Fruit fly (Drosophila melanogaster) whole organism, embryonic: ENCODE data around the gene sdt.

Experiments used
- Ada2b ChIP-seq: fragments of 200-800 bp; sonication (Bioruptor generic); IDR thresholded peaks from 2 replicates; pipeline ENCODE4 v1.3.6; 2022; ENCODE audit warnings: missing biosample characterization, missing genetic modification characterization
- CG10565 ChIP-seq: fragments of 200-800 bp; sonication (Bioruptor generic); optimal IDR thresholded peaks from 3 replicates; lab custom pipeline; 2016; ENCODE audit warnings: missing biosample characterization, mild to moderate bottlenecking, missing genetic modification characterization
- CG11723 ChIP-seq: fragments of 200-800 bp; sonication (Bioruptor generic); optimal IDR thresholded peaks from 2 replicates; lab custom pipeline; 2017; ENCODE audit warnings: missing biosample characterization, mild to moderate bottlenecking, missing genetic modification characterization
- CG13287 ChIP-seq: fragments of 200-800 bp; sonication (Bioruptor generic); IDR thresholded peaks from 2 replicates; pipeline ENCODE4 v1.3.6; 2022; ENCODE audit warnings: missing biosample characterization, missing genetic modification characterization; ENCODE audit not compliant: partially characterized antibody
- CG13424 ChIP-seq: fragments of 200-800 bp; sonication (Bioruptor generic); optimal IDR thresholded peaks from 2 replicates; lab custom pipeline; 2019; ENCODE audit warnings: missing biosample characterization, mild to moderate bottlenecking, missing genetic modification characterization, moderate library complexity
- CG14441 ChIP-seq: fragments of 200-800 bp; sonication (Bioruptor generic); IDR thresholded peaks from 2 replicates; pipeline ENCODE4 v1.3.6; 2022; ENCODE audit warnings: missing biosample characterization, missing genetic modification characterization
- CG15514 ChIP-seq: fragments of 200-800 bp; sonication (Bioruptor generic); optimal IDR thresholded peaks from 3 replicates; lab custom pipeline; 2017; ENCODE audit warnings: missing biosample characterization, missing genetic modification characterization, mild to moderate bottlenecking, moderate library complexity, missing genetic modification reagents
- CG15696 ChIP-seq: fragments of 200-800 bp; sonication (Bioruptor generic); optimal IDR thresholded peaks from 2 replicates; lab custom pipeline; 2019; ENCODE audit warnings: missing biosample characterization, mild to moderate bottlenecking, missing genetic modification characterization, moderate library complexity
- CG1603 ChIP-seq: fragments of 200-800 bp; sonication (Bioruptor generic); optimal IDR thresholded peaks from 2 replicates; lab custom pipeline; 2019; ENCODE audit warnings: missing biosample characterization, mild to moderate bottlenecking, missing genetic modification characterization, moderate library complexity
- CG17186 ChIP-seq: fragments of 200-800 bp; sonication (Bioruptor generic); optimal IDR thresholded peaks from 3 replicates; lab custom pipeline; 2017; ENCODE audit warnings: missing biosample characterization, missing genetic modification reagents, missing genetic modification characterization
- CG3163 ChIP-seq: fragments of 200-800 bp; sonication (Bioruptor generic); optimal IDR thresholded peaks from 3 replicates; lab custom pipeline; 2016; ENCODE audit warnings: missing biosample characterization, missing genetic modification characterization
- CG3407 ChIP-seq: fragments of 200-800 bp; sonication (Bioruptor generic); optimal IDR thresholded peaks from 2 replicates; lab custom pipeline; 2018; ENCODE audit warnings: missing biosample characterization, mild to moderate bottlenecking, missing genetic modification characterization
- CG3726 ChIP-seq: fragments of 200-800 bp; sonication (Bioruptor generic); IDR thresholded peaks from 3 replicates; pipeline ENCODE4, ENCODE4 v1.3.6; 2022; ENCODE audit warnings: missing biosample characterization, missing genetic modification characterization
- CG4404 ChIP-seq: fragments of 200-800 bp; sonication (Bioruptor generic); IDR thresholded peaks from 2 replicates; pipeline ENCODE4 v1.3.6; 2022; ENCODE audit warnings: missing biosample characterization, missing genetic modification characterization
- CG4707 ChIP-seq: fragments of 200-800 bp; sonication (Bioruptor generic); optimal IDR thresholded peaks from 2 replicates; lab custom pipeline; 2018; ENCODE audit warnings: missing biosample characterization, mild to moderate bottlenecking, missing genetic modification characterization, moderate library complexity
- CG6791 ChIP-seq: fragments of 200-800 bp; sonication (Bioruptor generic); IDR thresholded peaks from 3 replicates; pipeline ENCODE4 v1.3.6; 2022; ENCODE audit warnings: missing biosample characterization, missing genetic modification characterization; ENCODE audit not compliant: partially characterized antibody
- CG7839 ChIP-seq: fragments of 200-800 bp; sonication (Bioruptor generic); optimal IDR thresholded peaks from 3 replicates; lab custom pipeline; 2018; ENCODE audit warnings: missing biosample characterization, mild to moderate bottlenecking, missing genetic modification characterization, moderate library complexity
- CG7963 ChIP-seq: fragments of 200-800 bp; sonication (Bioruptor generic); IDR thresholded peaks from 3 replicates; pipeline ENCODE4 v1.3.6; 2022; ENCODE audit warnings: missing biosample characterization, missing genetic modification characterization; ENCODE audit not compliant: partially characterized antibody
- CG8281 ChIP-seq: fragments of 200-800 bp; sonication (Bioruptor generic); optimal IDR thresholded peaks from 2 replicates; lab custom pipeline; 2018; ENCODE audit warnings: missing biosample characterization, mild to moderate bottlenecking, missing genetic modification characterization, moderate library complexity
- CG8765 ChIP-seq: fragments of 200-800 bp; sonication (Bioruptor generic); IDR thresholded peaks from 2 replicates; pipeline ENCODE4 v1.3.6; 2022; ENCODE audit warnings: missing biosample characterization, missing genetic modification characterization
- CHES-1-like ChIP-seq: fragments of 200-800 bp; sonication (Bioruptor generic); optimal IDR thresholded peaks from 2 replicates; lab custom pipeline; 2016; ENCODE audit warnings: missing biosample characterization, missing genetic modification characterization
- Dek ChIP-seq: fragments of 200-800 bp; sonication (Bioruptor generic); optimal IDR thresholded peaks from 3 replicates; lab custom pipeline; 2019; ENCODE audit warnings: missing biosample characterization, mild to moderate bottlenecking, missing genetic modification characterization, moderate library complexity
- Dp ChIP-seq: fragments of 200-800 bp; sonication (Bioruptor generic); optimal IDR thresholded peaks from 2 replicates; lab custom pipeline; 2018; ENCODE audit warnings: missing biosample characterization, mild to moderate bottlenecking, missing genetic modification characterization, moderate library complexity
- ERR ChIP-seq: fragments of 200-800 bp; sonication (Bioruptor generic); optimal IDR thresholded peaks from 2 replicates; lab custom pipeline; 2016; ENCODE audit warnings: missing biosample characterization, missing genetic modification characterization
- GATAe ChIP-seq: fragments of 200-800 bp; sonication (Bioruptor generic); conservative IDR thresholded peaks from 2 replicates; pipeline ENCODE4 v1.3.6; 2022; ENCODE audit warnings: missing biosample characterization, missing genetic modification characterization
- HmgD ChIP-seq: fragments of 200-800 bp; sonication (Bioruptor generic); optimal IDR thresholded peaks from 3 replicates; lab custom pipeline; 2016; ENCODE audit warnings: missing biosample characterization, missing genetic modification characterization
- Hr51 ChIP-seq, 2 experiments: fragments of 200-800 bp; sonication (Bioruptor generic); optimal IDR thresholded peaks; 2 replicates in 1 of 2; 3 replicates in 1 of 2; lab custom pipeline; 2016 to 2018; ENCODE audit warnings: missing biosample characterization in 2 of 2, missing genetic modification characterization in 2 of 2, mild to moderate bottlenecking in 1 of 2, moderate library complexity in 1 of 2
- Kr ChIP-seq: fragments of 200-800 bp; sonication (Bioruptor generic); optimal IDR thresholded peaks from 2 replicates; lab custom pipeline; 2017; ENCODE audit warnings: missing biosample characterization, mild to moderate bottlenecking, missing genetic modification characterization
- Mad ChIP-seq: fragments of 200-800 bp; sonication (Bioruptor generic); optimal IDR thresholded peaks from 2 replicates; lab custom pipeline; 2016; ENCODE audit warnings: missing biosample characterization, missing genetic modification characterization
- NC2α ChIP-seq: fragments of 200-800 bp; sonication (Bioruptor generic); optimal IDR thresholded peaks from 2 replicates; lab custom pipeline; 2016; ENCODE audit warnings: missing biosample characterization, missing genetic modification characterization
- Xrp1 ChIP-seq: fragments of 200-800 bp; sonication (Bioruptor generic); IDR thresholded peaks from 2 replicates; pipeline ENCODE4 v1.3.6; 2022; ENCODE audit warnings: missing biosample characterization, missing genetic modification characterization
- al ChIP-seq: fragments of 200-800 bp; sonication (Bioruptor generic); IDR thresholded peaks from 2 replicates; pipeline ENCODE4 v1.3.6; 2022; ENCODE audit warnings: missing biosample characterization, missing genetic modification characterization
- ash1 ChIP-seq: fragments of 200-800 bp; sonication (Bioruptor generic); optimal IDR thresholded peaks from 2 replicates; lab custom pipeline; 2018; ENCODE audit warnings: missing biosample characterization, mild to moderate bottlenecking, missing genetic modification characterization
- br ChIP-seq: fragments of >200 bp; optimal IDR thresholded peaks from 2 replicates; lab custom pipeline; 2017
- chn ChIP-seq: fragments of 200-800 bp; sonication (Bioruptor generic); optimal IDR thresholded peaks from 2 replicates; lab custom pipeline; 2016; ENCODE audit warnings: missing biosample characterization, missing genetic modification characterization
- crc ChIP-seq: fragments of 200-800 bp; sonication (Bioruptor generic); optimal IDR thresholded peaks from 2 replicates; lab custom pipeline; 2016; ENCODE audit warnings: missing biosample characterization, missing genetic modification characterization
- esg ChIP-seq: fragments of 200-800 bp; sonication (Bioruptor generic); conservative IDR thresholded peaks from 2 replicates; pipeline ENCODE4 v1.3.6; 2022; ENCODE audit warnings: missing biosample characterization, missing genetic modification characterization
- fd102C ChIP-seq: fragments of 200-800 bp; sonication (Bioruptor generic); optimal IDR thresholded peaks from 2 replicates; lab custom pipeline; 2018; ENCODE audit warnings: missing biosample characterization, mild to moderate bottlenecking, missing genetic modification characterization, moderate library complexity
- fru ChIP-seq: fragments of >200 bp; optimal IDR thresholded peaks from 2 replicates; lab custom pipeline; 2017
- gsb ChIP-seq: fragments of 200-800 bp; sonication (Bioruptor generic); IDR thresholded peaks from 2 replicates; pipeline ENCODE4 v1.3.6; 2022; ENCODE audit warnings: missing biosample characterization, missing genetic modification characterization
- gsb-n ChIP-seq: fragments of 200-800 bp; sonication (Bioruptor generic); optimal IDR thresholded peaks from 3 replicates; lab custom pipeline; 2018; ENCODE audit warnings: missing biosample characterization, mild to moderate bottlenecking, missing genetic modification characterization
- hkb ChIP-seq, 2 experiments: fragments of 200-800 bp in 1 of 2; fragments of >200 bp in 1 of 2; sonication (Bioruptor generic) in 1 of 2; IDR thresholded peaks in 1 of 2; optimal IDR thresholded peaks in 1 of 2; 2 replicates each; pipeline versions ENCODE4 v1.3.6 to Lab custom; 2017 to 2022; ENCODE audit warnings: missing biosample characterization in 1 of 2, missing genetic modification characterization in 1 of 2
- klu ChIP-seq: fragments of 200-800 bp; sonication (Bioruptor generic); IDR thresholded peaks from 2 replicates; pipeline ENCODE4 v1.3.6; 2022; ENCODE audit warnings: missing biosample characterization, missing genetic modification characterization
- kni ChIP-seq: fragments of 200-800 bp; sonication (Bioruptor generic); optimal IDR thresholded peaks from 3 replicates; lab custom pipeline; 2017; ENCODE audit warnings: mild to moderate bottlenecking, missing biosample characterization, missing genetic modification reagents, missing genetic modification characterization
- nmo ChIP-seq: fragments of 200-800 bp; sonication (Bioruptor generic); optimal IDR thresholded peaks from 2 replicates; lab custom pipeline; 2018; ENCODE audit warnings: missing biosample characterization, mild to moderate bottlenecking, missing genetic modification characterization, moderate library complexity
- oc ChIP-seq: fragments of 200-800 bp; sonication (Bioruptor generic); optimal IDR thresholded peaks from 2 replicates; lab custom pipeline; 2018; ENCODE audit warnings: missing biosample characterization, mild to moderate bottlenecking, missing genetic modification characterization, moderate library complexity
- pnt ChIP-seq: fragments of 200-800 bp; sonication (Bioruptor generic); optimal IDR thresholded peaks from 3 replicates; lab custom pipeline; 2016; ENCODE audit warnings: missing biosample characterization, missing genetic modification characterization
- trem ChIP-seq: fragments of 200-800 bp; optimal IDR thresholded peaks from 3 replicates; lab custom pipeline; 2019; ENCODE audit warnings: missing biosample characterization, mild to moderate bottlenecking, missing genetic modification characterization, moderate library complexity
- vnd ChIP-seq: fragments of 200-800 bp; sonication (Bioruptor generic); IDR thresholded peaks from 3 replicates; pipeline ENCODE4 v1.3.6; 2022; ENCODE audit warnings: missing biosample characterization, missing genetic modification characterization; ENCODE audit not compliant: partially characterized antibody

Gene sdt

DNA sequence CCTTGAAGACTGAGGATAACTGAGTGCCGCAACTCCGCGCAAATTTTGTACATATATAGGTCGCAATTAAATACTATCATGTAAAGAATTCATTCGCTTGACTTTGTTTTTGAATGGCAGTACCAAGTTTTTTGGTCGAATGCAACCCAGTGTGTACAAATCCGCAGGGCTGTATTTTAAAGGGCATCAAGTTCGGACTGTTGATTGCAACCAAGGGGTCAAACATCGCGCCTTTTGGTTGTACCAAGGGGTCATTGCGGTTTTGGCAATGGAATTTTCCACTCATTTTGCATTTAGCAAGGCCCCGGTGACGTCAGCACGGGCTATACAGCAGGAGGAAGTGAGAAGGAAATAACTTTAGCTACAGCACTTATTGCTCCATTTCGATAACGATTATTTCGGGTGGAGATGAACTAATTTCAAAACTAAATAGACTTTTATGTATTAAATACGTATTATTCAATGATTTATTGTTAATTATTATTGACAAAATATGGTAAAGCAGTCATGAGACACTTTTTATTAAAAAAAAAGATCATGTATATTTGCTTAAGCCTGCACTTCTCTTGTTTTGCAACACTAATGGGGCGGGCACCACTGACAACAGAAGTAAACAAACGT lies 46.5 kb upstream of the sdt start, which contains the start of gene CG10958 (continued):
- TF ChIP-seq Dek (tag; lab: Kevin White, UChicago) = peak; percentile 31
- no peak for TF ChIP-seq CG3163 (GFP tag; lab: Kevin White, UChicago)
- peak; percentile 85 for TF ChIP-seq CG15514 (GFP tag; lab: Kevin White, UChicago)
- peak; percentile 47 for TF ChIP-seq Ada2b (GFP tag; lab: Robert Waterston, UW)
- TF ChIP-seq esg = 0 out of 2 replicates have a peak, but pooled peaks have one; percentile 20
- TF ChIP-seq pnt = no peak
- TF ChIP-seq CG14441 = peak; percentile 56
- peak; percentile 20 for TF ChIP-seq CG3407
- peak; percentile 70 for TF ChIP-seq Xrp1
- TF ChIP-seq CG11723 = peak; percentile 11
- TF ChIP-seq CHES-1-like (GFP tag; lab: Kevin White, UChicago) = no peak
- no peak for TF ChIP-seq GATAe (GFP tag; lab: Robert Waterston, UW)
- TF ChIP-seq Kr (GFP tag; lab: Kevin White, UChicago) = no peak
- TF ChIP-seq fd102C (GFP tag; lab: Kevin White, UChicago) = no peak
- peak; percentile 51 for TF ChIP-seq CG13287 (GFP tag; lab: Robert Waterston, UW)
- peak; percentile 3 for TF ChIP-seq kni (GFP tag; lab: Kevin White, UChicago)
- peak; percentile 57 for TF ChIP-seq trem (tag; lab: Kevin White, UChicago)
- peak; percentile 26 for TF ChIP-seq chn (GFP tag; lab: Kevin White, UChicago)
- no peak for TF ChIP-seq HmgD (GFP tag; lab: Kevin White, UChicago)
- TF ChIP-seq CG8281 (tag; lab: Kevin White, UChicago) = no peak
- TF ChIP-seq gsb (GFP tag; lab: Robert Waterston, UW) = no peak
- no peak for TF ChIP-seq hkb (optimal IDR thresholded peaks at IDR 0.05; lab: Kevin White, UChicago)
- peak; percentile 71 for TF ChIP-seq hkb (GFP tag; IDR thresholded peaks at IDR 0.05; lab: Robert Waterston, UW)
- 0 out of 2 replicates have a peak, but pooled peaks have one; percentile 16 for TF ChIP-seq CG8765 (GFP tag; lab: Robert Waterston, UW)
- TF ChIP-seq CG13424 (tag; lab: Kevin White, UChicago) = peak; percentile 47
- TF ChIP-seq Mad (GFP tag; lab: Kevin White, UChicago) = peak; percentile 43
- peak; percentile 49 for TF ChIP-seq nmo (GFP tag; lab: Kevin White, UChicago)
- no peak for TF ChIP-seq CG10565 (GFP tag; lab: Kevin White, UChicago)
- TF ChIP-seq CG7839 (tag; lab: Kevin White, UChicago) = peak; percentile 51
- no peak for TF ChIP-seq klu
- no peak for TF ChIP-seq ash1
- TF ChIP-seq fru (lab: Kevin White, UChicago) = no peak
- TF ChIP-seq CG4707 (GFP tag; lab: Kevin White, UChicago) = no peak
- no peak for TF ChIP-seq ERR (GFP tag; lab: Kevin White, UChicago)
- no peak; the same call in 1 of the 2 replicates for TF ChIP-seq al (GFP tag; lab: Robert Waterston, UW)
- TF ChIP-seq vnd (GFP tag; lab: Robert Waterston, UW) = no peak
- TF ChIP-seq Hr51 (GFP tag; optimal IDR thresholded peaks at IDR 0.05; lab: Kevin White, UChicago) = peak in 1 of 2 experiments; percentile 60
- no peak for TF ChIP-seq CG7963 (GFP tag; lab: Robert Waterston, UW)
- peak; percentile 31 for TF ChIP-seq Dp
- TF ChIP-seq oc (tag; lab: Kevin White, UChicago) = no peak
- TF ChIP-seq br = no peak
- no peak for TF ChIP-seq NC2α
- TF ChIP-seq CG6791 = 0 out of 3 replicates have a peak, but pooled peaks have one; percentile 31
- no peak for TF ChIP-seq CG3726 (GFP tag; lab: Robert Waterston, UW)
- TF ChIP-seq CG4404 (GFP tag; lab: Robert Waterston, UW) = no peak
- peak; percentile 34 for TF ChIP-seq CG1603
- TF ChIP-seq crc (GFP tag; lab: Kevin White, UChicago) = no peak
- TF ChIP-seq CG15696 (tag; lab: Kevin White, UChicago) = peak; percentile 35
- peak; percentile 54 for TF ChIP-seq gsb-n (tag; lab: Kevin White, UChicago)
- peak; percentile 29 for TF ChIP-seq CG17186 (GFP tag; lab: Kevin White, UChicago)
